Worm (Caenorhabditis elegans) whole organism, early embryonic: ENCODE measurements around the gene F35C11.6.

ENCODE experiments used
- aly-1 ChIP-seq: sonication (generic microtip); optimal IDR thresholded peaks from 2 replicates; lab custom pipeline; 2016; ENCODE audit warnings: missing genetic modification characterization, missing compliant biosample characterization
- ama-1 ChIP-seq: fragments of 150-350 bp; optimal IDR thresholded peaks from 2 replicates; lab custom pipeline; 2014
- ceh-36 ChIP-seq: sonication (generic microtip); optimal IDR thresholded peaks from 2 replicates; lab custom pipeline; 2016; ENCODE audit warnings: missing genetic modification characterization, inconsistent platforms, missing compliant biosample characterization
- ets-7 ChIP-seq: sonication (generic microtip); optimal IDR thresholded peaks from 2 replicates; lab custom pipeline; 2016; ENCODE audit warnings: missing genotype, missing genetic modification characterization, missing compliant biosample characterization
- scrt-1 ChIP-seq: fragments of 200-800 bp; sonication (Bioruptor generic); IDR thresholded peaks from 2 replicates; pipeline ENCODE4 v1.3.6; 2022; ENCODE audit warnings: missing genetic modification characterization, missing compliant biosample characterization

- TF ChIP-seq ets-7 (tag; lab: Kevin White, UChicago) (no peak), ceh-36 (tag; lab: Kevin White, UChicago) (no peak), scrt-1 (GFP tag; lab: Robert Waterston, UW) (no peak), aly-1 (no peak), ama-1 (lab: Kevin White, UChicago) (no peak)
Observed at ce11 chrII:8223945-8224344, 35.0 kb downstream of the F35C11.6 start.
